Worm (Caenorhabditis elegans): ENCODE data around the gene srh-135.

- TF ChIP-seq med-1 (GFP tag; optimal IDR thresholded peaks at IDR 0.05; ENCODE audit: insufficient read depth) = no peak
- no peak for TF ChIP-seq tab-1 (GFP tag; IDR thresholded peaks at IDR 0.05)
- TF ChIP-seq klf-2 (GFP tag; conservative IDR thresholded peaks at IDR 0.05) = no peak
- no peak for TF ChIP-seq cog-1 (tag; optimal IDR thresholded peaks at IDR 0.05)
- TF ChIP-seq ref-1 (GFP tag; conservative IDR thresholded peaks at IDR 0.05) = no peak
- TF ChIP-seq ztf-29 (GFP tag; IDR thresholded peaks at IDR 0.05) = no peak
These were observed 23.2 kb downstream of the srh-135 start for ce11 chrII:10203765-10204164.
